Worm (Caenorhabditis elegans) whole organism, mixed stage, embryonic: ENCODE results near the gene C45G9.14.
A peak's percentile ranks its signal among the peaks of the same experiment; 100 is the strongest.

Experiments used
- M03D4.4 ChIP-seq: sonication (generic microtip); optimal IDR thresholded peaks from 2 replicates; lab custom pipeline; 2017; ENCODE audit warnings: mild to moderate bottlenecking, missing genetic modification characterization, missing compliant biosample characterization
- bed-3 ChIP-seq: fragments of 200-800 bp; sonication (Bioruptor generic); optimal IDR thresholded peaks from 3 replicates; lab custom pipeline; 2018; ENCODE audit warnings: mild to moderate bottlenecking, missing genetic modification characterization, moderate library complexity, missing compliant biosample characterization
- blmp-1 ChIP-seq: fragments of 150-350 bp; optimal IDR thresholded peaks from 2 replicates; lab custom pipeline; 2014; ENCODE audit warnings: missing biosample characterization, missing genetic modification characterization
- ceh-39 ChIP-seq: fragments of 150-350 bp; optimal IDR thresholded peaks from 2 replicates; lab custom pipeline; 2014; ENCODE audit warnings: missing biosample characterization, missing genetic modification characterization
- ceh-43 ChIP-seq: fragments of 200-800 bp; sonication (Bioruptor generic); optimal IDR thresholded peaks from 2 replicates; lab custom pipeline; 2018; ENCODE audit warnings: mild to moderate bottlenecking, missing genetic modification characterization, moderate library complexity, missing compliant biosample characterization
- ceh-83 ChIP-seq: fragments of 200-800 bp; sonication (Bioruptor generic); optimal IDR thresholded peaks from 2 replicates; lab custom pipeline; 2018; ENCODE audit warnings: mild to moderate bottlenecking, missing genetic modification characterization, missing compliant biosample characterization
- ces-1 ChIP-seq: fragments of 150-350 bp; optimal IDR thresholded peaks from 2 replicates; lab custom pipeline; 2014; ENCODE audit warnings: missing biosample characterization, missing genetic modification reagents, missing genetic modification characterization
- cnd-1 ChIP-seq: fragments of 200-800 bp; sonication (Bioruptor generic); optimal IDR thresholded peaks from 2 replicates; lab custom pipeline; 2018; ENCODE audit warnings: mild to moderate bottlenecking, missing genetic modification characterization, missing compliant biosample characterization
- drap-1 ChIP-seq: fragments of 200-800 bp; sonication (Bioruptor generic); optimal IDR thresholded peaks from 3 replicates; lab custom pipeline; 2018; ENCODE audit warnings: mild to moderate bottlenecking, missing genetic modification characterization, missing compliant biosample characterization
- elt-1 ChIP-seq: sonication (generic microtip); optimal IDR thresholded peaks from 2 replicates; lab custom pipeline; 2017; ENCODE audit warnings: missing genetic modification characterization, mild to moderate bottlenecking, missing compliant biosample characterization, antibody characterized with exemption, moderate library complexity, borderline replicate concordance; ENCODE audit not compliant: insufficient read depth
- elt-3 ChIP-seq: fragments of 150-350 bp; optimal IDR thresholded peaks from 2 replicates; lab custom pipeline; 2014; ENCODE audit warnings: missing biosample characterization, missing genetic modification characterization
- flh-1 ChIP-seq: fragments of 200-800 bp; sonication (Bioruptor generic); optimal IDR thresholded peaks from 2 replicates; lab custom pipeline; 2018; ENCODE audit warnings: mild to moderate bottlenecking, missing genetic modification characterization, moderate library complexity, missing compliant biosample characterization
- ham-2 ChIP-seq: fragments of 200-800 bp; sonication (Bioruptor generic); optimal IDR thresholded peaks from 2 replicates; lab custom pipeline; 2018; ENCODE audit warnings: mild to moderate bottlenecking, missing genetic modification characterization, missing compliant biosample characterization
- hlh-1 ChIP-seq: fragments of 150-350 bp; optimal IDR thresholded peaks from 2 replicates; lab custom pipeline; 2014; ENCODE audit warnings: missing biosample characterization, missing genetic modification reagents, missing genetic modification characterization
- lin-13 ChIP-seq: fragments of 150-350 bp; optimal IDR thresholded peaks from 2 replicates; lab custom pipeline; 2014; ENCODE audit warnings: missing biosample characterization, missing genetic modification characterization
- lin-32 ChIP-seq: fragments of 200-800 bp; sonication (Bioruptor generic); optimal IDR thresholded peaks from 2 replicates; lab custom pipeline; 2018; ENCODE audit warnings: mild to moderate bottlenecking, missing genetic modification characterization, missing compliant biosample characterization
- lsy-2 ChIP-seq: fragments of 150-350 bp; optimal IDR thresholded peaks from 2 replicates; lab custom pipeline; 2014; ENCODE audit warnings: missing biosample characterization, missing genetic modification characterization
- mab-5 ChIP-seq: fragments of 150-350 bp; optimal IDR thresholded peaks from 2 replicates; lab custom pipeline; 2014; ENCODE audit warnings: missing biosample characterization, missing genetic modification characterization
- mep-1 ChIP-seq: fragments of 150-350 bp; optimal IDR thresholded peaks from 2 replicates; lab custom pipeline; 2017; ENCODE audit warnings: missing biosample characterization, missing genetic modification reagents, missing genetic modification characterization, inconsistent platforms
- mls-2 ChIP-seq: sonication (generic microtip); optimal IDR thresholded peaks from 2 replicates; lab custom pipeline; 2016; ENCODE audit warnings: mild to moderate bottlenecking, missing genetic modification characterization, moderate library complexity, missing compliant biosample characterization
- nhr-12 ChIP-seq: fragments of 150-350 bp; optimal IDR thresholded peaks from 2 replicates; lab custom pipeline; 2014; ENCODE audit warnings: missing biosample characterization, missing genetic modification characterization
- nhr-2 ChIP-seq: fragments of 150-350 bp; optimal IDR thresholded peaks from 2 replicates; lab custom pipeline; 2014; ENCODE audit warnings: missing biosample characterization, missing genetic modification characterization
- nhr-237 ChIP-seq: fragments of 150-350 bp; optimal IDR thresholded peaks from 2 replicates; lab custom pipeline; 2014; ENCODE audit warnings: missing biosample characterization, missing genetic modification characterization
- nhr-28 ChIP-seq: fragments of 150-350 bp; optimal IDR thresholded peaks from 2 replicates; lab custom pipeline; 2014; ENCODE audit warnings: missing biosample characterization, missing genetic modification characterization
- nhr-76 ChIP-seq: sonication (generic microtip); optimal IDR thresholded peaks from 2 replicates; lab custom pipeline; 2017; ENCODE audit warnings: missing biosample characterization, missing genetic modification characterization
- pha-4 ChIP-seq: fragments of 150-350 bp; optimal IDR thresholded peaks from 2 replicates; lab custom pipeline; 2018; ENCODE audit warnings: missing biosample characterization, missing genetic modification reagents, missing genetic modification characterization
- sem-2 ChIP-seq: fragments of 200-800 bp; sonication (Bioruptor generic); optimal IDR thresholded peaks from 2 replicates; lab custom pipeline; 2018; ENCODE audit warnings: mild to moderate bottlenecking, missing genetic modification characterization, missing compliant biosample characterization
- snpc-4 ChIP-seq: fragments of 150-350 bp; optimal IDR thresholded peaks from 2 replicates; lab custom pipeline; 2014; ENCODE audit warnings: missing biosample characterization, missing genetic modification characterization
- sptf-1 ChIP-seq: sonication (generic microtip); optimal IDR thresholded peaks from 2 replicates; lab custom pipeline; 2017; ENCODE audit warnings: mild to moderate bottlenecking, missing genetic modification characterization, moderate library complexity, missing compliant biosample characterization
- tbx-8 ChIP-seq: fragments of 200-800 bp; sonication (Bioruptor generic); optimal IDR thresholded peaks from 2 replicates; lab custom pipeline; 2018; ENCODE audit warnings: mild to moderate bottlenecking, missing genetic modification characterization, moderate library complexity, missing compliant biosample characterization
- unc-120 ChIP-seq: sonication (generic microtip); optimal IDR thresholded peaks from 2 replicates; lab custom pipeline; 2017; ENCODE audit warnings: missing genetic modification characterization, missing compliant biosample characterization; ENCODE audit not compliant: poor library complexity, severe bottlenecking
- unc-39 ChIP-seq: fragments of 150-350 bp; optimal IDR thresholded peaks from 2 replicates; lab custom pipeline; 2014; ENCODE audit warnings: missing biosample characterization, missing genetic modification characterization
- unc-62 ChIP-seq: fragments of 150-350 bp; optimal IDR thresholded peaks from 2 replicates; lab custom pipeline; 2014; ENCODE audit warnings: missing biosample characterization, missing genetic modification reagents, missing genetic modification characterization
- zip-8 ChIP-seq: fragments of 150-350 bp; optimal IDR thresholded peaks from 2 replicates; lab custom pipeline; 2014; ENCODE audit warnings: missing biosample characterization, missing genetic modification characterization
- ztf-11 ChIP-seq: fragments of 150-350 bp; optimal IDR thresholded peaks from 2 replicates; lab custom pipeline; 2014; ENCODE audit warnings: missing biosample characterization, missing genetic modification characterization

C45G9.14 gene

DNA sequence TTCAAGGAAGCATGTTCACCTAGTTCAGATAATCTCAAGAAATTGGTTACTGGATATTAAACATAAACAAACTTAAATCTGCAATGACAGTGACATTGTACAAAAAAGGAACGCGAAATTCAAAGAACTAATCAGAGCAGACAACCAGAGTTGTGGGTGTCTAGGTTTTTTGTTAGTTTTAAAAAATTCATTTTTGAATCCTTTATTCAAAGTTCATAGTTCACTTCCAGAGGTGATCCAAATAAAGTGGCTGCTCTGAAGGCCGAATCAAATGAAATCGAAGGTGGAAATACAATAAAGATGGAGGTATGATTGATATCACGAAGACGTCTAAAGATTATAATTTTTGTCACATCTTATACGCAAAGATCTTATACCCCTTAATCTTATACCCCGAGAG is 29.6 kb downstream of the C45G9.14 start, which contains the start of gene ttbk-6:
ttbk-6 (plus strand) TSS at position 301 of the 400 bp plus-strand sequence.
- no peak for TF ChIP-seq ceh-39
- TF ChIP-seq lsy-2: no peak
- no peak for TF ChIP-seq zip-8 (tag; lab: Kevin White, UChicago)
- no peak for TF ChIP-seq pha-4 (tag; lab: Kevin White, UChicago)
- TF ChIP-seq mls-2 (tag; lab: Kevin White, UChicago): no peak
- no peak for TF ChIP-seq cnd-1
- no peak for TF ChIP-seq flh-1 (GFP tag; lab: Kevin White, UChicago)
- TF ChIP-seq nhr-28 (tag; lab: Kevin White, UChicago): no peak
- no peak for TF ChIP-seq drap-1
- TF ChIP-seq sptf-1 (tag; lab: Kevin White, UChicago): no peak
- TF ChIP-seq lin-32: no peak

DNA sequence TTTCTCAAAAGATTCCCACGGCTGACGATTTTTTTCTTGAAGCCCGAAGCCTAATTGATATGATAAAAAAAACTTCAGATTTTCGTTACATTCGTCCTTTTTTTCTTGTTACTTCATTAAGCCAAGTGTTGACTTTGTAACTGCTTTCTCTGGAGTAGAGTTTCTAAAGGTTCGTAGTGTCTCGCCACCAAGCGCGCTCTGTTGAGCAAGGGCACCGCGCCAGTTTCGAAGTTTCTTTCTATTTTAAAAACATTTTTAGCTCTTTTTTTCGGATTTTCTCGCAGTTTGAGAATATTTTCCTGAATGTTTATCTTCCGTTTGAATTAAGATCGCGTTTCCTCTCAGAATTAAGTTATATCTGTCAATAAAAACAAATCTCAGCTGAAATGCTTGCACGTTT is 31.8 kb downstream of the C45G9.14 start:
- TF ChIP-seq M03D4.4 (tag; lab: Kevin White, UChicago) (no peak), mls-2 (tag; lab: Kevin White, UChicago) (no peak), elt-3 (tag; lab: Kevin White, UChicago) (no peak), nhr-28 (tag; lab: Kevin White, UChicago) (no peak), ces-1 (no peak), unc-62 (no peak), hlh-1 (tag; lab: Kevin White, UChicago) (no peak), zip-8 (tag; lab: Kevin White, UChicago) (no peak), sem-2 (GFP tag; lab: Kevin White, UChicago) (no peak), bed-3 (GFP tag; lab: Kevin White, UChicago) (no peak)
- TF ChIP-seq, all 35 proteins: peak for 0

DNA sequence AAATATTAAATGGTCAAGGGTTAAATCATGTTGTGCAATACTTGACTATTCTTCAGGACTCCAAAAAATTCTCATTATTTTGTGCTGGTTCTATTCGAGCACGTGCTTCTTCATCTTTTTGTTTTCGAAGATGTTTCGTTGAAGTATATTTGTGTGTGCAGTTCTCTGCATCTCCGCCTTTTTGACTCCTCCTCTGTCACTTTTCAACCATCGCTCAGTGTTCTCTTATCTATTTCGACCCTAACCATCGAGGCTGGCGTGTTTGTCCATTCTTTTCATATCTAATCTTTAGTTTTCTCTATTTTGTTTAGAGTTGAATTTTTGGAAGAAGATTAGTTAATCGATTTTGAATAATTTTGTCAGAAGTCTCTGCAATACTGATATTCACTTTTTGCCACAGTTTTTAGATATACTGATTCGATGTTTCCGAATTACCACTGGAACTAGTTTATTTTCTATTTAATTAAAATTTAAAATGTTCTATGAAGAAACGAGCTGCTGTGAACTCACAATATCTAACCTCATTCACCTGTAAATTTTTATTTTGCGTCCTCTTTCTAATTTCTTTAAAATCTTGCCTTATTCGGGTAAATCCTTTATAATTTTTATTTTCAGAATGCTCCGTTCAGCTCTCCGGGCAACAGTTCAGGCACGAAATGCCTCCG is 32.5 kb downstream of the C45G9.14 start, which contains the start of gene alh-1:
alh-1 (plus strand) TSS at position 615 of the 665 bp plus-strand sequence.
- no peak for TF ChIP-seq sptf-1 (tag; lab: Kevin White, UChicago)
- no peak for TF ChIP-seq ztf-11 (tag; lab: Kevin White, UChicago)
- TF ChIP-seq nhr-237 (tag; lab: Kevin White, UChicago): no peak
- no peak for TF ChIP-seq flh-1 (GFP tag; lab: Kevin White, UChicago)
- TF ChIP-seq ceh-83 (GFP tag; lab: Kevin White, UChicago): no peak
- no peak for TF ChIP-seq bed-3 (GFP tag; lab: Kevin White, UChicago)
- no peak for TF ChIP-seq M03D4.4 (tag; lab: Kevin White, UChicago)
- no peak for TF ChIP-seq elt-1 (tag; lab: Kevin White, UChicago)
- no peak for TF ChIP-seq ham-2
- TF ChIP-seq nhr-12: no peak

DNA sequence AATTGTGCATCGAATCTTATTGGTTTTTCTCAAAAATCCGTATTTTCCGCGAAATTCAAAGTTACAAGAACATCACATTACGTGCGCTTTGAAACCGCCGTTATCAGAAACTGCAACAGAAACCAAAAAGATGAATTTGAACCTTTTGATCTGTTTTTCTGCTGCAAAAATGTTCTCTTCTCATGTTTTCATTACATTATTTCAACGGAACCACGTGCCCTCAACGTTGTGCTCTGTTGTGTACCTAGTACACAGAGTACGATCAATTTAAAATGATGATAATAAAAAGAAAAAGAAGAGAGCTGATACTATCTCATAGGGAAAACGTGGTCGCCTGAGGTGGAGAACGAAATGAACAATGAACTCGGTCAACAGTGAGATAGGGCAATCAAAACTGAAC is 33.3 kb downstream of the C45G9.14 start:
- TF ChIP-seq nhr-76 (no peak), lin-32 (no peak)

DNA sequence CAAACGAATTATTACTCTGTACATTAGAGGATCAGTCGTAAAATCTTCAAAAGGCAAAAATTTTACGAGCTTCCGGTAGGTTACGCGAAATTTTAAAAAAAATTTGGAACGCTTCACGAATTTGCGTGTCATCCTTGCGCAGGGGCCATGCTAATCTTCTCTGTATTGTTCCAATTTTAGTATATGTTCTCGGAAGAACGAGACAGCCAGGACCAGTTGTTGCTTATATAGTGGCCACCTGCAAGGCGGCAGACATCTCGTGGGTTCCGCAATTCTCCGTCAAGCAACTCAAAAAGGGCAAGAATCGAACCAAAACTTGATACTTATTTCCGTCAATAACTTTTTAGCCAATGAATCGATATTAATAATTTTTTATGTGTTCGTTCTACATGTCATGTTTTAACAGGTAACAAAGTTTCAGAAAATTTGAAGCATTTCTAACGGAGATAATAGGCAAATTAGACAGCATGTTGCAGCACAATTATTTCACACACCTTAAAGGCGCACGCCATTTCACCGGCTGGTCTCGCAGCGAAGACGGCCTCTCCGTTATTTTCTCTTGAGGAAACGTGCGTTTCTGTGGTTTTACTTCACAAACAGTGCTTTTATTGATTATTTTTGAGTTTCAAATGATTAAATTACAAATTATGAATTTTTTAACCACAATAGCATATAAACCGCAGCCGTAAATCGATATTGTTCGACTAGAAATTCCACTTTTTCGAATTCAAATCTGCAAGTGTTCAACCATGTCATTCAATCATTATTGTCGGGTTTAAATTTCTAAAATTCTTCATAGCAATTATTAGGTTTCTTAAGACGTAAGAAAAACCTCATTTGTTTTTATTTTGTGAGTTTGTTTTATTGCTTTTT is 36.1 kb downstream of the C45G9.14 start:
- peak; percentile 48 for TF ChIP-seq ztf-11 (tag; lab: Kevin White, UChicago)
- peak; percentile 61 for TF ChIP-seq unc-120 (tag; lab: Kevin White, UChicago)
- peak; percentile 80 for TF ChIP-seq drap-1
- peak; percentile 1 for TF ChIP-seq nhr-237 (tag; lab: Kevin White, UChicago)
- no peak for TF ChIP-seq zip-8 (tag; lab: Kevin White, UChicago)
- peak; percentile 63 for TF ChIP-seq ceh-83 (GFP tag; lab: Kevin White, UChicago)
- TF ChIP-seq ceh-43 (GFP tag; lab: Kevin White, UChicago): peak; percentile 53
- TF ChIP-seq lin-13: peak; percentile 60
- peak; percentile 79 for TF ChIP-seq M03D4.4 (tag; lab: Kevin White, UChicago)
- peak; percentile 78 for TF ChIP-seq sptf-1 (tag; lab: Kevin White, UChicago)
- TF ChIP-seq pha-4 (tag; lab: Kevin White, UChicago): peak; percentile 29
- no peak for TF ChIP-seq nhr-76
- TF ChIP-seq ham-2: peak; percentile 56
- TF ChIP-seq blmp-1: no peak
- no peak for TF ChIP-seq nhr-2 (tag; lab: Kevin White, UChicago)
- TF ChIP-seq lin-32: peak; percentile 61
- peak; percentile 23 for TF ChIP-seq elt-1 (tag; lab: Kevin White, UChicago)
- TF ChIP-seq flh-1 (GFP tag; lab: Kevin White, UChicago): no peak
- peak; percentile 82 for TF ChIP-seq cnd-1
- TF ChIP-seq lsy-2: no peak
- peak; percentile 21 for TF ChIP-seq ceh-39
- peak; percentile 58 for TF ChIP-seq ces-1
- TF ChIP-seq sem-2 (GFP tag; lab: Kevin White, UChicago): peak; percentile 66
- TF ChIP-seq snpc-4 (tag; lab: Kevin White, UChicago): no peak
- no peak for TF ChIP-seq nhr-28 (tag; lab: Kevin White, UChicago)
- peak; percentile 71 for TF ChIP-seq mep-1 (tag; lab: Kevin White, UChicago)
- TF ChIP-seq bed-3 (GFP tag; lab: Kevin White, UChicago): peak; percentile 60
- TF ChIP-seq mab-5 (tag; lab: Kevin White, UChicago): no peak
- TF ChIP-seq unc-39: no peak
- peak; percentile 77 for TF ChIP-seq mls-2 (tag; lab: Kevin White, UChicago)
- TF ChIP-seq hlh-1 (tag; lab: Kevin White, UChicago): peak; percentile 46
- TF ChIP-seq nhr-12: no peak
- peak; percentile 59 for TF ChIP-seq tbx-8 (GFP tag; lab: Kevin White, UChicago)
